Worm (Caenorhabditis elegans): ENCODE results near the gene dnpp-1.

DNA sequence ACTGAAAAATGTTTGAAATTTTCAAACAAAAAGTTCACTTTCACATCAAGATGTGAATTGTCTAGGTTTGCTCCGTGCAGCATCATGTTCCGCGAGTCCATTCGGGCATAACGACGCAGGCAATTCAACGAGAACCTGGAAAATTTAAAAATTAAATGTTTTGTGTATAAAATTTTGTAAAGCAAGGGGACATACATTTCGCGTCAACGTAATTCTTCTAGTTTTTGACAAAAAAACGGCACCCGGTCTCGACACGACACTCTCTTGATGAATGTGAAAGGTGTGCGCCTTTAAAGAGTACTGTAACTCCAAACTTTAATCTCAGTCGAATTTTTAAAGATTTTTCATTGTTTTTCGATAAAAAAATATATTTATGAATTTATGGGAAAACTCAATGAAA lies 29.6 kb downstream of the dnpp-1 start, which contains the start of gene R12B2.6:
- TF ChIP-seq tbx-11 (GFP tag; IDR thresholded peaks at IDR 0.05) = no peak
- no peak for TF ChIP-seq ama-1 (optimal IDR thresholded peaks at IDR 0.05)
- no peak for TF ChIP-seq flt-1 (GFP tag; IDR thresholded peaks at IDR 0.05)
- TF ChIP-seq aly-1 (tag; optimal IDR thresholded peaks at IDR 0.05) = no peak
- no peak for TF ChIP-seq hnd-1 (tag; optimal IDR thresholded peaks at IDR 0.05)
- TF ChIP-seq pes-1 (GFP tag; IDR thresholded peaks at IDR 0.05) = no peak
- TF ChIP-seq tbx-37 (GFP tag; conservative IDR thresholded peaks at IDR 0.05) = no peak
- TF ChIP-seq ceh-13 (GFP tag; optimal IDR thresholded peaks at IDR 0.05) = no peak
- no peak for TF ChIP-seq hmg-4 (GFP tag; optimal IDR thresholded peaks at IDR 0.05)

Data from whole organism, early embryonic.